Worm (Caenorhabditis elegans) whole organism, L4 larva: ENCODE results near the gene sra-38.

ENCODE experiments used
- R02D3.7 ChIP-seq: fragments of 150-350 bp; sonication (generic microtip); optimal IDR thresholded peaks from 3 replicates; lab custom pipeline; 2014; ENCODE audit warnings: missing biosample characterization, missing genetic modification characterization
- aly-2 ChIP-seq: sonication (generic microtip); optimal IDR thresholded peaks from 2 replicates; lab custom pipeline; 2018; ENCODE audit warnings: missing biosample characterization, missing genetic modification characterization
- ceh-62 ChIP-seq: sonication (generic microtip); optimal IDR thresholded peaks from 2 replicates; lab custom pipeline; 2017; ENCODE audit warnings: missing biosample characterization, missing genetic modification characterization
- dve-1 ChIP-seq: sonication (generic microtip); optimal IDR thresholded peaks from 2 replicates; lab custom pipeline; 2017; ENCODE audit warnings: antibody characterized with exemption, mild to moderate bottlenecking, missing genetic modification characterization, missing compliant biosample characterization; ENCODE audit not compliant: insufficient read depth
- nhr-28 ChIP-seq: fragments of 150-350 bp; optimal IDR thresholded peaks from 2 replicates; lab custom pipeline; 2014; ENCODE audit warnings: missing biosample characterization, missing genetic modification characterization
- nhr-76 ChIP-seq: fragments of 150-350 bp; optimal IDR thresholded peaks from 2 replicates; lab custom pipeline; 2014; ENCODE audit warnings: missing biosample characterization, missing genetic modification characterization
- pha-4 ChIP-seq, 2 experiments: fragments of 150-350 bp in 1 of 2; fragments of 200-800 bp in 1 of 2; sonication (Bioruptor generic) in 1 of 2; IDR thresholded peaks in 1 of 2; optimal IDR thresholded peaks in 1 of 2; 2 replicates each; pipeline versions ENCODE4 v1.3.6 to Lab custom; 2014 to 2022; ENCODE audit warnings: missing genetic modification characterization in 2 of 2, missing genetic modification reagents in 2 of 2, missing biosample characterization in 1 of 2, missing compliant biosample characterization in 1 of 2
- snpc-4 ChIP-seq: fragments of 150-350 bp; optimal IDR thresholded peaks from 2 replicates; lab custom pipeline; 2014; ENCODE audit warnings: missing biosample characterization, missing genetic modification characterization
- spr-3 ChIP-seq: fragments of 200-800 bp; sonication (Bioruptor generic); optimal IDR thresholded peaks from 2 replicates; lab custom pipeline; 2018; ENCODE audit warnings: mild to moderate bottlenecking, missing genetic modification characterization, missing compliant biosample characterization
- zag-1 ChIP-seq: fragments of 150-350 bp; optimal IDR thresholded peaks from 2 replicates; lab custom pipeline; 2014; ENCODE audit warnings: missing biosample characterization, missing genetic modification characterization

- TF ChIP-seq snpc-4 (tag; lab: Kevin White, UChicago) = no peak
- TF ChIP-seq nhr-76 = no peak
- no peak for TF ChIP-seq zag-1 (tag; lab: Kevin White, UChicago)
- no peak for TF ChIP-seq pha-4 (GFP tag; IDR thresholded peaks at IDR 0.05; lab: Robert Waterston, UW)
- no peak for TF ChIP-seq pha-4 (tag; optimal IDR thresholded peaks at IDR 0.05; lab: Kevin White, UChicago)
- TF ChIP-seq spr-3 (GFP tag; lab: Kevin White, UChicago) = no peak
- no peak for TF ChIP-seq dve-1 (tag; lab: Kevin White, UChicago)
- no peak for TF ChIP-seq R02D3.7 (tag; lab: Kevin White, UChicago)
- no peak for TF ChIP-seq nhr-28
- no peak for TF ChIP-seq aly-2 (tag; lab: Kevin White, UChicago)
- TF ChIP-seq ceh-62 = no peak
Observed at ce11 chrX:13944184-13944583, 44.2 kb upstream of the sra-38 start.
